Fruit fly (Drosophila melanogaster): Measurements from ENCODE around the gene AIMP2.

DNA sequence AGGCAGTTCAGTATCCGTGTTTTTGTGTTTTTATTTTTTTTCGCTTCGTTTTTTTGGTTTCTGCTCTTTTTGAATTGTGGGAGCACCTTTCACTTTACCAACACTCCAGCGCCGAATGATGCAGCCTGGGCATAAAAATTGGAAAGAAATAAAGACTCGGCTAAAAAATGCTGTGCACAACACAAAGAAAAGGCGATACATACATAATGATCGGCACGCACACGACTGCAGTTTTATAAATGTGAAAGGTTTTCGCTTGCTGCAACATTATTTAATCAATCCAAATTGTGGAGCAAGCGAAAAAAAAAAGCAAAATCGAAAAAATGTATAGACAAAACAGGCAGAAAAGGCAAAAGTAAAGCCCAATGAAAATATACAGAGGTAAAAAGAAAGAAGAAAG lies 40.4 kb upstream of the AIMP2 start:
- TF ChIP-seq lola (GFP tag; optimal IDR thresholded peaks at IDR 0.05) (no peak), Myc (optimal IDR thresholded peaks at IDR 0.05) (no peak)
